Fruit fly (Drosophila melanogaster): ENCODE data around the gene CG4281.

The CG4281 gene

dm6 chrX:2088798-2089197 lies 23.9 kb upstream of the CG4281 start (continued):
- TF ChIP-seq tgo (GFP tag; IDR thresholded peaks at IDR 0.05) (peak; percentile 30; the same call in 1 of the 3 replicates), Pdp1 (GFP tag; optimal IDR thresholded peaks at IDR 0.05) (no peak), CG6683 (GFP tag; optimal IDR thresholded peaks at IDR 0.05) (no peak), CG14860 (GFP tag; IDR thresholded peaks at IDR 0.05; ENCODE audit: partially characterized antibody) (no peak), lab (GFP tag; optimal IDR thresholded peaks at IDR 0.05) (peak; percentile 40), slbo (GFP tag; IDR thresholded peaks at IDR 0.05) (peak; percentile 6; the same call in 1 of the 2 replicates), CG2875 (GFP tag; optimal IDR thresholded peaks at IDR 0.05) (no peak), row (GFP tag; IDR thresholded peaks at IDR 0.05) (0 out of 3 replicates have a peak, but pooled peaks have one; percentile 12), tio (GFP tag; optimal IDR thresholded peaks at IDR 0.05) (no peak), sens (GFP tag) (peak; percentile 8), dati (GFP tag; IDR thresholded peaks at IDR 0.05) (no peak), CG18476 (GFP tag; optimal IDR thresholded peaks at IDR 0.05) (no peak), BtbVII (GFP tag; optimal IDR thresholded peaks at IDR 0.05) (no peak), Dek (tag; optimal IDR thresholded peaks at IDR 0.05) (no peak), HLH54F (GFP tag; optimal IDR thresholded peaks at IDR 0.05) (no peak), CG6654 (GFP tag; optimal IDR thresholded peaks at IDR 0.05) (no peak), mam (GFP tag; optimal IDR thresholded peaks at IDR 0.05) (no peak), ro (GFP tag; IDR thresholded peaks at IDR 0.05) (no peak), sisA (GFP tag; IDR thresholded peaks at IDR 0.05) (no peak), ase (GFP tag; IDR thresholded peaks at IDR 0.05) (no peak), CG8359 (GFP tag; optimal IDR thresholded peaks at IDR 0.05; ENCODE audit: borderline replicate concordance) (no peak), Vsx1 (GFP tag; optimal IDR thresholded peaks at IDR 0.05) (no peak), Atf-2 (GFP tag; optimal IDR thresholded peaks at IDR 0.05) (no peak), Gsc (GFP tag; IDR thresholded peaks at IDR 0.05) (no peak), CG6254 (GFP tag; optimal IDR thresholded peaks at IDR 0.05) (no peak), sob (GFP tag; IDR thresholded peaks at IDR 0.05) (no peak), CG8290 (GFP tag; optimal IDR thresholded peaks at IDR 0.05) (no peak), CG8290 (tag; optimal IDR thresholded peaks at IDR 0.05) (no peak), da (GFP tag; optimal IDR thresholded peaks at IDR 0.05) (no peak), CG7556 (GFP tag; optimal IDR thresholded peaks at IDR 0.05) (no peak), CG9215 (GFP tag; IDR thresholded peaks at IDR 0.05) (no peak), CG17385 (GFP tag; optimal IDR thresholded peaks at IDR 0.05) (no peak), CG9876 (GFP tag; optimal IDR thresholded peaks at IDR 0.05) (no peak), vvl (GFP tag; IDR thresholded peaks at IDR 0.05) (no peak), prd (optimal IDR thresholded peaks at IDR 0.05) (no peak), prd (GFP tag; IDR thresholded peaks at IDR 0.05) (no peak), Sox102F (GFP tag; optimal IDR thresholded peaks at IDR 0.05) (no peak), CG6689 (GFP tag; IDR thresholded peaks at IDR 0.05) (no peak), HLH4C (GFP tag; IDR thresholded peaks at IDR 0.05; ENCODE audit: partially characterized antibody) (no peak), CG10147 (GFP tag; optimal IDR thresholded peaks at IDR 0.05) (no peak), slp2 (GFP tag; optimal IDR thresholded peaks at IDR 0.05) (no peak), lmd (GFP tag; IDR thresholded peaks at IDR 0.05) (no peak), CG15696 (tag; optimal IDR thresholded peaks at IDR 0.05) (no peak), wek (GFP tag; optimal IDR thresholded peaks at IDR 0.05) (no peak), Ets65A (GFP tag) (peak; percentile 78), trem (tag; optimal IDR thresholded peaks at IDR 0.05) (no peak), Nf-YB (GFP tag; optimal IDR thresholded peaks at IDR 0.05) (no peak), CG43689 (GFP tag; IDR thresholded peaks at IDR 0.05) (no peak), Rfx (GFP tag; IDR thresholded peaks at IDR 0.05) (peak; percentile 40; the same call in 1 of the 2 replicates), bbx (GFP tag; IDR thresholded peaks at IDR 0.05; ENCODE audit: partially characterized antibody) (no peak), CG14441 (GFP tag; IDR thresholded peaks at IDR 0.05) (0 out of 2 replicates have a peak, but pooled peaks have one; percentile 19), tx (GFP tag; optimal IDR thresholded peaks at IDR 0.05) (no peak)
